Worm (Caenorhabditis elegans) whole organism, L4/young adult: ENCODE measurements around the gene T23B7.2.

Experiments
- dao-5 ChIP-seq: sonication (generic microtip); optimal IDR thresholded peaks from 2 replicates; lab custom pipeline; 2016; ENCODE audit warnings: missing genotype, missing genetic modification characterization, moderate library complexity, missing compliant biosample characterization
- him-1 ChIP-seq: sonication (generic microtip); optimal IDR thresholded peaks from 2 replicates; lab custom pipeline; 2016; ENCODE audit warnings: missing genotype, missing genetic modification reagents, missing genetic modification characterization, missing compliant biosample characterization

DNA sequence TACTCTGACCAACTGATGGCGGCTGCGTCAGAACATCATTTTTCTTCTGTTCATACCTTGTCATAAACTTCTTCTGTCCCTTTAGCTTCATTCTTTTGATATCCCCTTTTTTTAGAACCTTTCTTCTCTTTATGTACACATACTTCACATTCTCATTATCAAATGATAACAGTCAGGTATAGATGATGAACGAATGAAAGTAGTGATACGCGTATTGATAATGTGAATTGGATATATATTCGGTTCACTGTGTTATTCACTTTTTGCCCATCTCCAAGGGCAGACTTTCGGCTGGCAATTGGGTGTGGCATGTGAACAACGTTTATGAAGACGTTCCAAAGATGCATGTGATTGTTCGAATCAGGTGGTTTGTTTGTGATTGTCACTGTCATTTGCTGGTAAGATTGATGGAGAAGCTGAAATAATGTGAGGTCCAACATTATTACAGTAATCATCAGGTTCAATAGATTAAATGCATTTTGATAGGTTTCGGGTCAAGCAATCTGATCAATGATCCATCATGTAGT lies 32.4 kb upstream of the T23B7.2 start, which contains the start of gene F11G11.15:
- no peak for TF ChIP-seq him-1
- TF ChIP-seq dao-5 (tag; lab: Kevin White, UChicago), result no peak
